Worm (Caenorhabditis elegans): Measurements from ENCODE around the gene C28H8.5.

Gene C28H8.5

DNA sequence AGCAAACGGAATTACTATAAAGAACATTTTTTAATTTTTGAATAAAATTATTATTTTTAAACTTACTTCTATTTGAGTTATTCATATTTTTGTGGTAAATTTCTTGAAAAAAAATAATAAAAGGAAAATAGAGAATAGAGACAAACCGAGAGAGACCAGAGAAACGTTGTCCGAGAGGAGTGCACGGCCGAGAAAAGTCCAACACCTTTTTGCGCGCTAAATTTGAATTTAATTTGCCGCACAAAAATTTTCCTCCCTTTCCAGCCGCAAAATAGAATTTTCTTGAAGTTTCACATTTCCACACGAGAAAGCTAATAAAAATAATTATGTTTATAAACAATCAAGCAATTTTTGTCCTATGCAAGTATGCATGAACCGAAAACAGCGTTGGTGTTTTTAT, 12.3 kb upstream of the C28H8.5 start, which contains the start of the genes F01F1.11 and F01F1.3 (continued):
- TF ChIP-seq sox-4 (tag; optimal IDR thresholded peaks at IDR 0.05) = peak; percentile 92
- TF ChIP-seq efl-1 (optimal IDR thresholded peaks at IDR 0.05) = peak; percentile 97 to 98
- peak; percentile 96 to 100 for TF ChIP-seq efl-1 (GFP tag; optimal IDR thresholded peaks at IDR 0.05 in 1 of 2)
- TF ChIP-seq dpl-1 (GFP tag; optimal IDR thresholded peaks at IDR 0.05) = peak; percentile 95 to 97 (median 96)
- peak; percentile 54 for TF ChIP-seq nhr-77 (tag; optimal IDR thresholded peaks at IDR 0.05)
- TF ChIP-seq ceh-8 (GFP tag; optimal IDR thresholded peaks at IDR 0.05) = peak; percentile 84
- TF ChIP-seq unc-30 (tag; optimal IDR thresholded peaks at IDR 0.05) = no peak
- peak; percentile 64 for TF ChIP-seq mab-9 (GFP tag; IDR thresholded peaks at IDR 0.05)
- TF ChIP-seq lin-15B (tag; optimal IDR thresholded peaks at IDR 0.05) = peak; percentile 19
- peak in 2 of 6 experiments; percentile 40 to 60 for TF ChIP-seq elt-3 (tag; optimal IDR thresholded peaks at IDR 0.05)
- peak; percentile 50 for TF ChIP-seq hlh-4 (tag; optimal IDR thresholded peaks at IDR 0.05)
- TF ChIP-seq dsc-1 (tag; optimal IDR thresholded peaks at IDR 0.05) = peak; percentile 59
- TF ChIP-seq swsn-7 (tag; optimal IDR thresholded peaks at IDR 0.05) = peak; percentile 89
- peak; percentile 81 for TF ChIP-seq blmp-1 (tag; optimal IDR thresholded peaks at IDR 0.05)
- peak; percentile 96 for TF ChIP-seq nhr-85 (tag)
- TF ChIP-seq sptf-1 (tag; optimal IDR thresholded peaks at IDR 0.05) = no peak
- no peak for TF ChIP-seq ets-5 (GFP tag; IDR thresholded peaks at IDR 0.05)
- peak; percentile 51 for TF ChIP-seq aly-2 (tag; optimal IDR thresholded peaks at IDR 0.05)
- TF ChIP-seq ztf-11 (tag; optimal IDR thresholded peaks at IDR 0.05) = peak in 1 of 2 experiments; percentile 95
- no peak for TF ChIP-seq aha-1 (tag; optimal IDR thresholded peaks at IDR 0.05)
- no peak for TF ChIP-seq unc-62 (GFP tag; optimal IDR thresholded peaks at IDR 0.05)
- TF ChIP-seq ceh-88 (GFP tag; IDR thresholded peaks at IDR 0.05) = no peak
- TF ChIP-seq snpc-4 (tag; optimal IDR thresholded peaks at IDR 0.05) = peak; percentile 2
- TF ChIP-seq ama-1 (optimal IDR thresholded peaks at IDR 0.05) = no peak
- TF ChIP-seq elt-2 (tag; optimal IDR thresholded peaks at IDR 0.05) = peak; percentile 52
- peak; percentile 91 for TF ChIP-seq irx-1 (tag; optimal IDR thresholded peaks at IDR 0.05)
- TF ChIP-seq C04F5.9 (tag; optimal IDR thresholded peaks at IDR 0.05) = peak; percentile 86
- no peak for TF ChIP-seq ces-1 (GFP tag; optimal IDR thresholded peaks at IDR 0.05)
- TF ChIP-seq egl-13 (tag; optimal IDR thresholded peaks at IDR 0.05) = peak; percentile 90
- TF ChIP-seq nhr-76 (tag; optimal IDR thresholded peaks at IDR 0.05) = no peak
- peak; percentile 62 for TF ChIP-seq grh-1 (GFP tag; IDR thresholded peaks at IDR 0.05)
- TF ChIP-seq unc-86 (tag; optimal IDR thresholded peaks at IDR 0.05) = peak; percentile 79
- TF ChIP-seq ztf-4 (tag; optimal IDR thresholded peaks at IDR 0.05) = no peak
- TF ChIP-seq nhr-84 (tag; optimal IDR thresholded peaks at IDR 0.05) = no peak
- peak; percentile 99 for TF ChIP-seq rnt-1 (tag; optimal IDR thresholded peaks at IDR 0.05)
- TF ChIP-seq isw-1 (GFP tag; IDR thresholded peaks at IDR 0.05) = peak; percentile 78
- peak; percentile 74 for TF ChIP-seq unc-130 (tag; optimal IDR thresholded peaks at IDR 0.05)
- TF ChIP-seq lin-35 (GFP tag; optimal IDR thresholded peaks at IDR 0.05) = peak; percentile 97 to 98
- peak; percentile 88 for TF ChIP-seq pax-3 (tag; optimal IDR thresholded peaks at IDR 0.05)
- peak; percentile 89 for TF ChIP-seq xbp-1 (tag; optimal IDR thresholded peaks at IDR 0.05)
- TF ChIP-seq lsy-2 (tag; optimal IDR thresholded peaks at IDR 0.05) = peak; percentile 84 to 88
- TF ChIP-seq lir-3 (tag; optimal IDR thresholded peaks at IDR 0.05; ENCODE audit: poor library complexity) = peak; percentile 96
- no peak for TF ChIP-seq egl-27 (tag; optimal IDR thresholded peaks at IDR 0.05)
- no peak for TF ChIP-seq alr-1 (tag; optimal IDR thresholded peaks at IDR 0.05; ENCODE audit: borderline replicate concordance)
- no peak for TF ChIP-seq nhr-237 (tag; optimal IDR thresholded peaks at IDR 0.05)
- TF ChIP-seq Y116A8C.19 (tag; optimal IDR thresholded peaks at IDR 0.05; ENCODE audit: borderline replicate concordance) = peak; percentile 72
- peak; percentile 89 for TF ChIP-seq nhr-20 (tag; optimal IDR thresholded peaks at IDR 0.05)
- peak; percentile 19; the same call in 1 of the 2 replicates for TF ChIP-seq unc-98 (GFP tag; IDR thresholded peaks at IDR 0.05)
- peak; percentile 31 for TF ChIP-seq lin-39 (tag; optimal IDR thresholded peaks at IDR 0.05)
- peak; percentile 48 for TF ChIP-seq efl-3 (GFP tag; optimal IDR thresholded peaks at IDR 0.05)
- TF ChIP-seq ceh-63 (GFP tag; optimal IDR thresholded peaks at IDR 0.05) = no peak
- peak; percentile 43 for TF ChIP-seq nhr-11 (tag; optimal IDR thresholded peaks at IDR 0.05)
- TF ChIP-seq nhr-28 (tag; optimal IDR thresholded peaks at IDR 0.05) = no peak
- TF ChIP-seq lin-14 (GFP tag; optimal IDR thresholded peaks at IDR 0.05) = peak; percentile 85

All from whole organism, L1 larva.